Fruit fly (Drosophila melanogaster) whole organism, embryonic: ENCODE measurements around the gene CG31287.

Source experiments
- Bteb2 ChIP-seq: fragments of 200-800 bp; sonication (Bioruptor generic); optimal IDR thresholded peaks from 2 replicates; lab custom pipeline; 2016; ENCODE audit warnings: missing biosample characterization, missing genetic modification characterization
- CG10462 ChIP-seq: fragments of 200-800 bp; sonication (Bioruptor generic); optimal IDR thresholded peaks from 2 replicates; lab custom pipeline; 2016; ENCODE audit warnings: missing biosample characterization, missing genetic modification characterization
- CG11247 ChIP-seq: fragments of 200-800 bp; sonication (Bioruptor generic); IDR thresholded peaks from 2 replicates; pipeline ENCODE4 v1.3.6; 2022; ENCODE audit warnings: missing biosample characterization, missing genetic modification characterization
- CG11504 ChIP-seq: fragments of 200-800 bp; sonication (Bioruptor generic); optimal IDR thresholded peaks from 3 replicates; lab custom pipeline; 2019; ENCODE audit warnings: missing biosample characterization, mild to moderate bottlenecking, missing genetic modification characterization, moderate library complexity
- CG11695 ChIP-seq: fragments of 200-800 bp; sonication (Bioruptor generic); IDR thresholded peaks from 3 replicates; pipeline ENCODE4 v1.3.6; 2022; ENCODE audit warnings: missing biosample characterization, missing genetic modification characterization
- CG1233 ChIP-seq: fragments of 200-800 bp; sonication (Bioruptor generic); optimal IDR thresholded peaks from 4 replicates; lab custom pipeline; 2018; ENCODE audit warnings: missing biosample characterization, mild to moderate bottlenecking, missing genetic modification characterization
- CG12769 ChIP-seq: fragments of 200-800 bp; sonication (Bioruptor generic); optimal IDR thresholded peaks from 2 replicates; lab custom pipeline; 2019; ENCODE audit warnings: missing biosample characterization, mild to moderate bottlenecking, missing genetic modification characterization, moderate library complexity
- CG12942 ChIP-seq: fragments of 200-800 bp; sonication (Bioruptor generic); optimal IDR thresholded peaks from 3 replicates; lab custom pipeline; 2016; ENCODE audit warnings: missing biosample characterization, missing genetic modification characterization
- CG13775 ChIP-seq: fragments of 200-800 bp; sonication (Bioruptor generic); optimal IDR thresholded peaks from 3 replicates; lab custom pipeline; 2017; ENCODE audit warnings: missing biosample characterization, mild to moderate bottlenecking, missing genetic modification characterization
- CG15479 ChIP-seq: fragments of 200-800 bp; sonication (Bioruptor generic); optimal IDR thresholded peaks from 3 replicates; lab custom pipeline; 2019; ENCODE audit warnings: missing biosample characterization, mild to moderate bottlenecking, missing genetic modification characterization, moderate library complexity
- CG2678 ChIP-seq: fragments of 200-800 bp; sonication (Bioruptor generic); optimal IDR thresholded peaks from 3 replicates; lab custom pipeline; 2019; ENCODE audit warnings: missing biosample characterization, mild to moderate bottlenecking, missing genetic modification characterization, moderate library complexity
- CG31365 ChIP-seq: fragments of 200-800 bp; sonication (Bioruptor generic); optimal IDR thresholded peaks from 2 replicates; lab custom pipeline; 2018; ENCODE audit warnings: missing biosample characterization, mild to moderate bottlenecking, missing genetic modification characterization
- CG31388 ChIP-seq: fragments of 200-800 bp; sonication (Bioruptor generic); optimal IDR thresholded peaks from 2 replicates; lab custom pipeline; 2016; ENCODE audit warnings: missing biosample characterization, missing genetic modification characterization
- CG33213 ChIP-seq: fragments of 200-800 bp; sonication (Bioruptor generic); optimal IDR thresholded peaks from 3 replicates; lab custom pipeline; 2016; ENCODE audit warnings: missing biosample characterization, missing genetic modification characterization
- CG34422 ChIP-seq: fragments of 200-800 bp; sonication (Bioruptor generic); IDR thresholded peaks from 3 replicates; pipeline ENCODE4 v1.3.6; 2022; ENCODE audit warnings: missing biosample characterization, missing genetic modification characterization
- CG3838 ChIP-seq: fragments of 200-800 bp; sonication (Bioruptor generic); optimal IDR thresholded peaks from 3 replicates; lab custom pipeline; 2016; ENCODE audit warnings: missing biosample characterization, missing genetic modification characterization
- CG3995 ChIP-seq: fragments of 200-800 bp; sonication (Bioruptor generic); optimal IDR thresholded peaks from 3 replicates; lab custom pipeline; 2016; ENCODE audit warnings: missing biosample characterization, missing genetic modification characterization
- CG4424 ChIP-seq: fragments of 200-800 bp; sonication (Bioruptor generic); optimal IDR thresholded peaks from 3 replicates; lab custom pipeline; 2016; ENCODE audit warnings: missing biosample characterization, missing genetic modification characterization
- CG4707 ChIP-seq: fragments of 200-800 bp; sonication (Bioruptor generic); optimal IDR thresholded peaks from 2 replicates; lab custom pipeline; 2018; ENCODE audit warnings: missing biosample characterization, mild to moderate bottlenecking, missing genetic modification characterization, moderate library complexity
- CG5245 ChIP-seq: fragments of 200-800 bp; sonication (Bioruptor generic); optimal IDR thresholded peaks from 3 replicates; lab custom pipeline; 2016; ENCODE audit warnings: missing biosample characterization, missing genetic modification characterization
- CG7928 ChIP-seq: fragments of 200-800 bp; sonication (Bioruptor generic); optimal IDR thresholded peaks from 2 replicates; lab custom pipeline; 2017; ENCODE audit warnings: missing biosample characterization, mild to moderate bottlenecking, missing genetic modification characterization
- CG7987 ChIP-seq: fragments of 200-800 bp; sonication (Bioruptor generic); optimal IDR thresholded peaks from 2 replicates; lab custom pipeline; 2018; ENCODE audit warnings: missing biosample characterization, mild to moderate bottlenecking, missing genetic modification characterization, moderate library complexity
- CG9437 ChIP-seq: fragments of 200-800 bp; sonication (Bioruptor generic); optimal IDR thresholded peaks from 2 replicates; lab custom pipeline; 2018; ENCODE audit warnings: missing biosample characterization, mild to moderate bottlenecking, missing genetic modification characterization
- CkIIα-i1 ChIP-seq: fragments of 200-800 bp; sonication (Bioruptor generic); IDR thresholded peaks from 2 replicates; pipeline ENCODE4 v1.3.6; 2022; ENCODE audit warnings: missing biosample characterization, missing genetic modification characterization
- Deaf1 ChIP-seq: fragments of 200-800 bp; optimal IDR thresholded peaks from 3 replicates; lab custom pipeline; 2019; ENCODE audit warnings: missing biosample characterization, mild to moderate bottlenecking, missing genetic modification characterization, moderate library complexity
- Dek ChIP-seq: fragments of 200-800 bp; sonication (Bioruptor generic); optimal IDR thresholded peaks from 3 replicates; lab custom pipeline; 2019; ENCODE audit warnings: missing biosample characterization, mild to moderate bottlenecking, missing genetic modification characterization, moderate library complexity
- Dfd ChIP-seq, 2 experiments: fragments of >200 bp; optimal IDR thresholded peaks; 2 replicates each; lab custom pipeline; 2017; ENCODE audit warnings: missing biosample characterization in 2 of 2, missing genetic modification characterization in 2 of 2
- Ets97D ChIP-seq: fragments of 200-800 bp; sonication (Bioruptor generic); optimal IDR thresholded peaks from 3 replicates; lab custom pipeline; 2016; ENCODE audit warnings: missing biosample characterization, missing genetic modification characterization
- Fer2 ChIP-seq: fragments of 200-800 bp; sonication (Bioruptor generic); optimal IDR thresholded peaks from 2 replicates; lab custom pipeline; 2018; ENCODE audit warnings: missing biosample characterization, mild to moderate bottlenecking, missing genetic modification characterization, moderate library complexity
- Fer3 ChIP-seq: fragments of 200-800 bp; sonication (Bioruptor generic); optimal IDR thresholded peaks from 2 replicates; lab custom pipeline; 2018; ENCODE audit warnings: missing biosample characterization, mild to moderate bottlenecking, missing genetic modification characterization, moderate library complexity
- Kr ChIP-seq: fragments of 200-800 bp; sonication (Bioruptor generic); optimal IDR thresholded peaks from 2 replicates; lab custom pipeline; 2017; ENCODE audit warnings: missing biosample characterization, mild to moderate bottlenecking, missing genetic modification characterization
- Med ChIP-seq: fragments of 200-800 bp; sonication (Bioruptor generic); peaks from one replicate; lab custom pipeline; 2016; ENCODE audit warnings: missing biosample characterization, missing genetic modification characterization, mild to moderate bottlenecking, inconsistent platforms, moderate library complexity
- Mes4 ChIP-seq: fragments of 200-800 bp; sonication (Bioruptor generic); optimal IDR thresholded peaks from 2 replicates; lab custom pipeline; 2016; ENCODE audit warnings: missing biosample characterization, missing genetic modification characterization
- Vsx1 ChIP-seq: fragments of 200-800 bp; sonication (Bioruptor generic); optimal IDR thresholded peaks from 2 replicates; lab custom pipeline; 2017; ENCODE audit warnings: missing biosample characterization, mild to moderate bottlenecking, missing genetic modification characterization, missing genetic modification reagents
- bcd ChIP-seq: fragments of 200-800 bp; sonication (Bioruptor generic); optimal IDR thresholded peaks from 2 replicates; lab custom pipeline; 2017; ENCODE audit warnings: missing biosample characterization, mild to moderate bottlenecking, missing genetic modification characterization
- cg ChIP-seq: fragments of 200-800 bp; sonication (Bioruptor generic); optimal IDR thresholded peaks from 3 replicates; lab custom pipeline; 2019; ENCODE audit warnings: missing biosample characterization, mild to moderate bottlenecking, missing genetic modification characterization, moderate library complexity
- en ChIP-seq: fragments of 200-800 bp; sonication (Bioruptor generic); optimal IDR thresholded peaks from 2 replicates; lab custom pipeline; 2016; ENCODE audit warnings: missing biosample characterization, missing genetic modification characterization
- exex ChIP-seq: fragments of 200-800 bp; sonication (Bioruptor generic); optimal IDR thresholded peaks from 4 replicates; lab custom pipeline; 2018; ENCODE audit warnings: missing biosample characterization, mild to moderate bottlenecking, missing genetic modification characterization, moderate library complexity
- ftz-f1 ChIP-seq: fragments of 200-800 bp; sonication (Bioruptor generic); optimal IDR thresholded peaks from 2 replicates; lab custom pipeline; 2016; ENCODE audit warnings: missing biosample characterization, missing genetic modification characterization
- gcm ChIP-seq: fragments of 200-800 bp; sonication (Bioruptor generic); optimal IDR thresholded peaks from 2 replicates; lab custom pipeline; 2019; ENCODE audit warnings: missing biosample characterization, mild to moderate bottlenecking, missing genetic modification characterization, moderate library complexity
- gfzf ChIP-seq: fragments of 200-800 bp; sonication (Bioruptor generic); optimal IDR thresholded peaks from 2 replicates; lab custom pipeline; 2016; ENCODE audit warnings: missing biosample characterization, mild to moderate bottlenecking, missing genetic modification characterization, moderate library complexity
- h ChIP-seq: fragments of >200 bp; optimal IDR thresholded peaks from 2 replicates; lab custom pipeline; 2017
- jumu ChIP-seq: fragments of 200-800 bp; sonication (Bioruptor generic); optimal IDR thresholded peaks from 3 replicates; lab custom pipeline; 2016; ENCODE audit warnings: missing biosample characterization, missing genetic modification characterization
- nau ChIP-seq: fragments of 200-800 bp; sonication (Bioruptor generic); optimal IDR thresholded peaks from 3 replicates; lab custom pipeline; 2017; ENCODE audit warnings: missing biosample characterization, mild to moderate bottlenecking, missing genetic modification characterization, missing genetic modification reagents
- nerfin-1 ChIP-seq: fragments of 200-800 bp; sonication (Bioruptor generic); optimal IDR thresholded peaks from 3 replicates; lab custom pipeline; 2019; ENCODE audit warnings: missing biosample characterization, mild to moderate bottlenecking, missing genetic modification characterization, moderate library complexity
- row ChIP-seq: fragments of 200-800 bp; sonication (Bioruptor generic); IDR thresholded peaks from 3 replicates; pipeline ENCODE4 v1.3.6; 2022; ENCODE audit warnings: missing biosample characterization, missing genetic modification characterization
- sqz ChIP-seq: fragments of 200-800 bp; sonication (Bioruptor generic); optimal IDR thresholded peaks from 3 replicates; lab custom pipeline; 2018; ENCODE audit warnings: missing biosample characterization, mild to moderate bottlenecking, missing genetic modification characterization
- trem ChIP-seq: fragments of 200-800 bp; optimal IDR thresholded peaks from 3 replicates; lab custom pipeline; 2019; ENCODE audit warnings: missing biosample characterization, mild to moderate bottlenecking, missing genetic modification characterization, moderate library complexity
- zf30C ChIP-seq: fragments of 200-800 bp; sonication (Bioruptor generic); optimal IDR thresholded peaks from 3 replicates; lab custom pipeline; 2018; ENCODE audit warnings: missing biosample characterization, mild to moderate bottlenecking, missing genetic modification characterization

CG31287 gene

dm6 chr3R:16249829-16250814 lies 47.0 kb downstream of the CG31287 start (continued):
- TF ChIP-seq gfzf (GFP tag; lab: Kevin White, UChicago) (no peak), Mes4 (GFP tag; lab: Kevin White, UChicago) (peak; percentile 28), CG4424 (GFP tag; lab: Kevin White, UChicago) (no peak), CG12769 (tag; lab: Kevin White, UChicago) (peak; percentile 87), bcd (GFP tag; lab: Kevin White, UChicago) (no peak), trem (peak; percentile 72), cg (peak; percentile 98), CG4707 (GFP tag; lab: Kevin White, UChicago) (no peak), CG33213 (peak; percentile 17), Fer3 (tag; lab: Kevin White, UChicago) (peak; percentile 37), ftz-f1 (peak; percentile 86), CG13775 (peak; percentile 20), CkIIα-i1 (no peak), Dek (tag; lab: Kevin White, UChicago) (peak; percentile 10), CG3995 (GFP tag; lab: Kevin White, UChicago) (peak; percentile 75), CG12942 (GFP tag; lab: Kevin White, UChicago) (peak; percentile 39), CG9437 (GFP tag; lab: Kevin White, UChicago) (peak; percentile 45), gcm (GFP tag; lab: Kevin White, UChicago) (peak; percentile 65), Med (GFP tag; lab: Kevin White, UChicago) (peak; percentile 94), Vsx1 (GFP tag; lab: Kevin White, UChicago) (peak; percentile 16), CG11695 (GFP tag; lab: Robert Waterston, UW) (no peak), CG11504 (peak; percentile 88), Kr (peak; percentile 68), h (lab: Kevin White, UChicago) (no peak), Bteb2 (GFP tag; lab: Kevin White, UChicago) (peak; percentile 9), row (no peak), CG7928 (GFP tag; lab: Kevin White, UChicago) (peak; percentile 92), CG7987 (peak; percentile 63), CG31365 (tag; lab: Kevin White, UChicago) (peak; percentile 6), Ets97D (peak; percentile 15), Dfd (GFP tag; optimal IDR thresholded peaks at IDR 0.05; lab: Kevin White, UChicago) (no peak), CG1233 (GFP tag; lab: Kevin White, UChicago) (peak; percentile 28), CG34422 (GFP tag; lab: Robert Waterston, UW) (no peak), jumu (peak; percentile 2), exex (tag; lab: Kevin White, UChicago) (peak; percentile 71), Deaf1 (tag; lab: Kevin White, UChicago) (peak; percentile 100), CG2678 (tag; lab: Kevin White, UChicago) (peak; percentile 57), CG31388 (GFP tag; lab: Kevin White, UChicago) (no peak), CG5245 (GFP tag; lab: Kevin White, UChicago) (no peak), CG3838 (peak; percentile 33), nerfin-1 (peak; percentile 40), zf30C (GFP tag; lab: Kevin White, UChicago) (peak; percentile 99), nau (GFP tag; lab: Kevin White, UChicago) (peak; percentile 2), CG10462 (GFP tag; lab: Kevin White, UChicago) (peak; percentile 36), CG15479 (GFP tag; lab: Kevin White, UChicago) (peak; percentile 100), sqz (peak; percentile 96), en (GFP tag; lab: Kevin White, UChicago) (peak; percentile 15), CG11247 (GFP tag; lab: Robert Waterston, UW) (no peak), Fer2 (tag; lab: Kevin White, UChicago) (peak; percentile 32)
